Fruit fly (Drosophila melanogaster): ENCODE measurements around the gene CG33322.

DNA sequence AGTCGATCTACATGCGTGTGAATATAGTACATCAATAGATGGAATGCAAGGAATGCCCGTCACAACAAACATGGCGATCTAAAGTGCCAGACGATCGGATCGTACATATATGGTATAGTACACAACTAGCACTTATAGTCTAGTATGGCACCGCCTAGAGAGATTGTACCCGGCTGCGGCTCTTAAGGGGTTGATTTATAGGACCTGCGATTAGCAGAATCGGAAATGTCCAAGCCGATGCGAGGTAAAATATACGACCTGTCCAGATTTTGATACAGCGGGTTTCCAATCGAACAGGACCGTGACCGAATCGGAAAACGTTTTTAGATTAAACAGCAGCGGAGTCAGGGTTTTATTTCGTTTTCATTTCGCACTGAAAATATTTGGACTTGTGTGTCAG, 32.1 kb downstream of the CG33322 start:
- TF ChIP-seq Sox100B (GFP tag; optimal IDR thresholded peaks at IDR 0.05) (no peak), CG3726 (GFP tag; IDR thresholded peaks at IDR 0.05) (no peak), lola (GFP tag; optimal IDR thresholded peaks at IDR 0.05) (no peak), croc (GFP tag; conservative IDR thresholded peaks at IDR 0.05) (no peak), run (tag; optimal IDR thresholded peaks at IDR 0.05) (no peak)

Data from whole organism, embryonic.